Fruit fly (Drosophila melanogaster): ENCODE results near the gene CG18249.

Gene CG18249

dm6 chr3R:8206628-8207275 is 13.2 kb upstream of the CG18249 start (continued):
- TF ChIP-seq unpg (GFP tag; optimal IDR thresholded peaks at IDR 0.05) (peak; percentile 60), CG10366 (GFP tag; IDR thresholded peaks at IDR 0.05) (peak; percentile 45; the same call in 1 of the 2 replicates), jing (GFP tag; optimal IDR thresholded peaks at IDR 0.05) (peak; percentile 43), phol (tag; optimal IDR thresholded peaks at IDR 0.05) (peak; percentile 66), crp (GFP tag; optimal IDR thresholded peaks at IDR 0.05) (no peak), az2 (GFP tag; optimal IDR thresholded peaks at IDR 0.05) (peak; percentile 33), CG33557 (GFP tag; optimal IDR thresholded peaks at IDR 0.05) (no peak), ranshi (GFP tag; IDR thresholded peaks at IDR 0.05) (peak; percentile 58; the same call in 1 of the 2 replicates), CG9727 (GFP tag; optimal IDR thresholded peaks at IDR 0.05) (peak; percentile 40), Hey (tag; optimal IDR thresholded peaks at IDR 0.05) (peak; percentile 6), usp (GFP tag; optimal IDR thresholded peaks at IDR 0.05) (no peak), esg (GFP tag; conservative IDR thresholded peaks at IDR 0.05) (peak; percentile 53; the same call in 1 of the 2 replicates), CG7839 (tag; optimal IDR thresholded peaks at IDR 0.05) (peak; percentile 80), CG31388 (GFP tag; optimal IDR thresholded peaks at IDR 0.05) (no peak), Eip74EF (GFP tag; optimal IDR thresholded peaks at IDR 0.05) (peak in 1 of 2 experiments; percentile 29), twi (tag; optimal IDR thresholded peaks at IDR 0.05) (no peak), CG8924 (tag; optimal IDR thresholded peaks at IDR 0.05) (peak; percentile 72), CG2199 (GFP tag; IDR thresholded peaks at IDR 0.05) (0 out of 3 replicates have a peak, but pooled peaks have one; percentile 8), CG18599 (GFP tag; optimal IDR thresholded peaks at IDR 0.05) (peak; percentile 70), slbo (GFP tag; IDR thresholded peaks at IDR 0.05) (peak; percentile 47), CG6272 (GFP tag; IDR thresholded peaks at IDR 0.05) (0 out of 2 replicates have a peak, but pooled peaks have one; percentile 7), abd-A (tag; optimal IDR thresholded peaks at IDR 0.05) (no peak), CG15479 (GFP tag; optimal IDR thresholded peaks at IDR 0.05) (no peak), CG17361 (GFP tag; IDR thresholded peaks at IDR 0.05) (peak; percentile 62), klu (GFP tag; IDR thresholded peaks at IDR 0.05) (peak; percentile 11; the same call in 1 of the 2 replicates), CG14441 (GFP tag; IDR thresholded peaks at IDR 0.05) (no peak), vnd (GFP tag; IDR thresholded peaks at IDR 0.05; ENCODE audit: partially characterized antibody) (0 out of 3 replicates have a peak, but pooled peaks have one; percentile 36), Chrac-16 (GFP tag; optimal IDR thresholded peaks at IDR 0.05) (peak; percentile 9), sens-2 (GFP tag; IDR thresholded peaks at IDR 0.05) (no peak), so (GFP tag; IDR thresholded peaks at IDR 0.05) (peak; percentile 53; the same call in 1 of the 3 replicates), Ets97D (GFP tag; optimal IDR thresholded peaks at IDR 0.05) (no peak), CG13624 (GFP tag; optimal IDR thresholded peaks at IDR 0.05) (no peak), CG10267 (tag; optimal IDR thresholded peaks at IDR 0.05) (peak; percentile 24), Mrtf (GFP tag; IDR thresholded peaks at IDR 0.05) (no peak), nom (GFP tag; optimal IDR thresholded peaks at IDR 0.05) (no peak), Sry-δ (GFP tag; optimal IDR thresholded peaks at IDR 0.05) (no peak), Jarid2 (GFP tag; optimal IDR thresholded peaks at IDR 0.05) (peak; percentile 23), dpn (GFP tag; optimal IDR thresholded peaks at IDR 0.05) (peak in 1 of 2 experiments; percentile 45), trem (tag; optimal IDR thresholded peaks at IDR 0.05) (peak; percentile 22), zen (tag; optimal IDR thresholded peaks at IDR 0.05) (peak; percentile 9), bab2 (GFP tag; optimal IDR thresholded peaks at IDR 0.05) (peak; percentile 17), nerfin-2 (GFP tag; IDR thresholded peaks at IDR 0.05; ENCODE audit: partially characterized antibody) (no peak), gem (tag; optimal IDR thresholded peaks at IDR 0.05) (peak; percentile 81), CG7357 (GFP tag; IDR thresholded peaks at IDR 0.05) (no peak), Hmr (GFP tag; optimal IDR thresholded peaks at IDR 0.05) (peak; percentile 62), CoRest (tag; optimal IDR thresholded peaks at IDR 0.05) (peak; percentile 77), CG12104 (GFP tag; optimal IDR thresholded peaks at IDR 0.05) (no peak), CG11723 (GFP tag; optimal IDR thresholded peaks at IDR 0.05) (no peak)
